Worm (Caenorhabditis elegans) whole organism, early embryonic: ENCODE data around the gene F37B12.1.

Experiments
- B0310.2 ChIP-seq: sonication (generic microtip); optimal IDR thresholded peaks from 2 replicates; lab custom pipeline; 2016; ENCODE audit warnings: mild to moderate bottlenecking, missing genetic modification characterization, missing compliant biosample characterization
- F13C5.2 ChIP-seq: sonication (generic microtip); optimal IDR thresholded peaks from 2 replicates; lab custom pipeline; 2017; ENCODE audit warnings: mild to moderate bottlenecking, missing genetic modification characterization, inconsistent platforms, missing compliant biosample characterization
- aly-1 ChIP-seq: sonication (generic microtip); optimal IDR thresholded peaks from 2 replicates; lab custom pipeline; 2016; ENCODE audit warnings: missing genetic modification characterization, missing compliant biosample characterization
- ama-1 ChIP-seq: fragments of 150-350 bp; optimal IDR thresholded peaks from 2 replicates; lab custom pipeline; 2014
- ceh-13 ChIP-seq: fragments of 200-800 bp; sonication (Bioruptor generic); optimal IDR thresholded peaks from 2 replicates; lab custom pipeline; 2018; ENCODE audit warnings: mild to moderate bottlenecking, missing genetic modification characterization, missing compliant biosample characterization
- ceh-36 ChIP-seq: sonication (generic microtip); optimal IDR thresholded peaks from 2 replicates; lab custom pipeline; 2016; ENCODE audit warnings: missing genetic modification characterization, inconsistent platforms, missing compliant biosample characterization
- ets-7 ChIP-seq: sonication (generic microtip); optimal IDR thresholded peaks from 2 replicates; lab custom pipeline; 2016; ENCODE audit warnings: missing genotype, missing genetic modification characterization, missing compliant biosample characterization
- flt-1 ChIP-seq: fragments of 200-800 bp; sonication (Bioruptor generic); IDR thresholded peaks from 2 replicates; pipeline ENCODE4 v1.3.6; 2022; ENCODE audit warnings: missing genetic modification characterization, missing compliant biosample characterization
- hmbx-1 ChIP-seq: sonication (generic microtip); optimal IDR thresholded peaks from 2 replicates; lab custom pipeline; 2016; ENCODE audit warnings: mild to moderate bottlenecking, missing genetic modification characterization, missing compliant biosample characterization
- hmg-4 ChIP-seq: fragments of 200-800 bp; sonication (Bioruptor generic); optimal IDR thresholded peaks from 2 replicates; lab custom pipeline; 2018; ENCODE audit warnings: mild to moderate bottlenecking, missing genetic modification characterization, missing compliant biosample characterization
- hnd-1 ChIP-seq: sonication (generic microtip); optimal IDR thresholded peaks from 2 replicates; lab custom pipeline; 2016; ENCODE audit warnings: missing genetic modification characterization, missing compliant biosample characterization
- pes-1 ChIP-seq: fragments of 200-800 bp; sonication (Bioruptor generic); IDR thresholded peaks from 2 replicates; pipeline ENCODE4 v1.3.6; 2022; ENCODE audit warnings: missing genetic modification reagents, missing genetic modification characterization, missing compliant biosample characterization
- scrt-1 ChIP-seq: fragments of 200-800 bp; sonication (Bioruptor generic); IDR thresholded peaks from 2 replicates; pipeline ENCODE4 v1.3.6; 2022; ENCODE audit warnings: missing genetic modification characterization, missing compliant biosample characterization
- sea-1 ChIP-seq: fragments of 200-800 bp; sonication (Bioruptor generic); conservative IDR thresholded peaks from 2 replicates; pipeline ENCODE4 v1.3.6; 2022; ENCODE audit warnings: missing genetic modification characterization, missing compliant biosample characterization
- tbx-11 ChIP-seq: fragments of 200-800 bp; sonication (Bioruptor generic); IDR thresholded peaks from 2 replicates; pipeline ENCODE4 v1.3.6; 2022; ENCODE audit warnings: missing genetic modification characterization, missing compliant biosample characterization
- tbx-37 ChIP-seq: fragments of 200-800 bp; sonication (Bioruptor generic); conservative IDR thresholded peaks from 2 replicates; pipeline ENCODE4 v1.3.6; 2022; ENCODE audit warnings: missing genetic modification reagents, missing genetic modification characterization, missing compliant biosample characterization
- tra-4 ChIP-seq: sonication (generic microtip); optimal IDR thresholded peaks from 2 replicates; lab custom pipeline; 2017; ENCODE audit warnings: missing genetic modification characterization, missing compliant biosample characterization

F37B12.1 gene

ce11 chrII:9001743-9002222, 27.3 kb downstream of the F37B12.1 start, which contains the start of gene F44G4.6:
F44G4.6 (minus strand) TSS chrII:9001793.
- TF ChIP-seq tra-4 (tag; lab: Kevin White, UChicago) (no peak), hmbx-1 (no peak), sea-1 (GFP tag; lab: Robert Waterston, UW) (no peak)

ce11 chrII:9000331-9000730, 28.7 kb downstream of the F37B12.1 start, which contains the start of gene F44G4.5:
F44G4.5 (minus strand) TSS chrII:9000431.
- TF ChIP-seq ceh-36 (tag; lab: Kevin White, UChicago): no peak
- TF ChIP-seq sea-1 (GFP tag; lab: Robert Waterston, UW): no peak
- no peak for TF ChIP-seq tbx-11 (GFP tag; lab: Robert Waterston, UW)
- TF ChIP-seq F13C5.2 (tag; lab: Kevin White, UChicago): no peak
- TF ChIP-seq ets-7 (tag; lab: Kevin White, UChicago): no peak
- no peak for TF ChIP-seq B0310.2 (tag; lab: Kevin White, UChicago)
- TF ChIP-seq flt-1 (GFP tag; lab: Robert Waterston, UW): no peak
- TF ChIP-seq scrt-1 (GFP tag; lab: Robert Waterston, UW): no peak
- no peak for TF ChIP-seq ceh-13 (GFP tag; lab: Kevin White, UChicago)
- TF ChIP-seq ama-1 (lab: Kevin White, UChicago): no peak
- no peak for TF ChIP-seq pes-1
- no peak for TF ChIP-seq hmg-4
- no peak for TF ChIP-seq aly-1 (tag; lab: Kevin White, UChicago)

- TF ChIP-seq tbx-11 (GFP tag; lab: Robert Waterston, UW): no peak
- TF ChIP-seq hmbx-1: no peak
- no peak for TF ChIP-seq hmg-4
- TF ChIP-seq ama-1 (lab: Kevin White, UChicago): no peak
- no peak for TF ChIP-seq F13C5.2 (tag; lab: Kevin White, UChicago)
- no peak for TF ChIP-seq pes-1
Measured at ce11 chrII:8997479-8997878, 31.6 kb downstream of the F37B12.1 start, which contains the start of the genes F44G4.3 and tdp-1. F44G4.3 (minus strand) TSS chrII:8997662. tdp-1 (plus strand) TSS chrII:8997825.

ce11 chrII:8996064-8996463, 33.0 kb downstream of the F37B12.1 start, which contains the start of gene ndub-2:
ndub-2 (plus strand) TSS chrII:8996364.
- no peak for TF ChIP-seq F13C5.2 (tag; lab: Kevin White, UChicago)
- TF ChIP-seq tbx-37 (GFP tag; lab: Robert Waterston, UW): no peak
- no peak for TF ChIP-seq sea-1 (GFP tag; lab: Robert Waterston, UW)
- TF ChIP-seq ceh-36 (tag; lab: Kevin White, UChicago): no peak
- no peak for TF ChIP-seq aly-1 (tag; lab: Kevin White, UChicago)
- TF ChIP-seq ama-1 (lab: Kevin White, UChicago): no peak
- no peak for TF ChIP-seq B0310.2 (tag; lab: Kevin White, UChicago)
- no peak for TF ChIP-seq ets-7 (tag; lab: Kevin White, UChicago)
- no peak for TF ChIP-seq tbx-11 (GFP tag; lab: Robert Waterston, UW)
- no peak for TF ChIP-seq scrt-1 (GFP tag; lab: Robert Waterston, UW)
- TF ChIP-seq hnd-1: no peak
- no peak for TF ChIP-seq pes-1
- no peak for TF ChIP-seq ceh-13 (GFP tag; lab: Kevin White, UChicago)
- no peak for TF ChIP-seq tra-4 (tag; lab: Kevin White, UChicago)
- no peak for TF ChIP-seq flt-1 (GFP tag; lab: Robert Waterston, UW)
- TF ChIP-seq hmg-4: no peak
- no peak for TF ChIP-seq hmbx-1

- TF ChIP-seq ets-7 (tag; lab: Kevin White, UChicago) (no peak), hnd-1 (no peak), sea-1 (GFP tag; lab: Robert Waterston, UW) (no peak), ama-1 (lab: Kevin White, UChicago) (no peak), aly-1 (tag; lab: Kevin White, UChicago) (no peak)
Measured at ce11 chrII:8994336-8994735, 34.7 kb downstream of the F37B12.1 start, which contains the start of gene F44G4.1. F44G4.1 (plus strand) TSS chrII:8994636.

- no peak for TF ChIP-seq ceh-36 (tag; lab: Kevin White, UChicago)
- no peak for TF ChIP-seq pes-1
- TF ChIP-seq hnd-1: no peak
- TF ChIP-seq B0310.2 (tag; lab: Kevin White, UChicago): no peak
- no peak for TF ChIP-seq tra-4 (tag; lab: Kevin White, UChicago)
- TF ChIP-seq ets-7 (tag; lab: Kevin White, UChicago): no peak
- TF ChIP-seq scrt-1 (GFP tag; lab: Robert Waterston, UW): no peak
- no peak for TF ChIP-seq ceh-13 (GFP tag; lab: Kevin White, UChicago)
- no peak for TF ChIP-seq flt-1 (GFP tag; lab: Robert Waterston, UW)
- TF ChIP-seq ama-1 (lab: Kevin White, UChicago): no peak
- no peak for TF ChIP-seq hmbx-1
- TF ChIP-seq hmg-4: no peak
- TF ChIP-seq sea-1 (GFP tag; lab: Robert Waterston, UW): no peak
Measured at ce11 chrII:8992780-8993179, 36.3 kb downstream of the F37B12.1 start, which contains the start of gene ooc-5. ooc-5 (plus strand) TSS chrII:8993160.

- no peak for TF ChIP-seq tbx-11 (GFP tag; lab: Robert Waterston, UW)
- no peak for TF ChIP-seq tra-4 (tag; lab: Kevin White, UChicago)
Measured at ce11 chrII:8991602-8992001, 37.5 kb downstream of the F37B12.1 start.

ce11 chrII:8990267-8990666, 38.8 kb downstream of the F37B12.1 start:
- no peak for TF ChIP-seq B0310.2 (tag; lab: Kevin White, UChicago)
- no peak for TF ChIP-seq sea-1 (GFP tag; lab: Robert Waterston, UW)
- no peak for TF ChIP-seq tbx-11 (GFP tag; lab: Robert Waterston, UW)
- TF ChIP-seq flt-1 (GFP tag; lab: Robert Waterston, UW): no peak
- TF ChIP-seq pes-1: no peak
- no peak for TF ChIP-seq hmbx-1
- no peak for TF ChIP-seq scrt-1 (GFP tag; lab: Robert Waterston, UW)
- no peak for TF ChIP-seq hmg-4
- no peak for TF ChIP-seq ceh-13 (GFP tag; lab: Kevin White, UChicago)
- no peak for TF ChIP-seq tbx-37 (GFP tag; lab: Robert Waterston, UW)
- no peak for TF ChIP-seq aly-1 (tag; lab: Kevin White, UChicago)
- no peak for TF ChIP-seq F13C5.2 (tag; lab: Kevin White, UChicago)
- no peak for TF ChIP-seq ets-7 (tag; lab: Kevin White, UChicago)
